Fruit fly (Drosophila melanogaster) whole organism, embryonic: ENCODE data around the gene HDAC1.

Experiments used
- Antp ChIP-seq: fragments of 200-800 bp; sonication (Bioruptor generic); optimal IDR thresholded peaks from 3 replicates; lab custom pipeline; 2016; ENCODE audit warnings: missing biosample characterization, missing genetic modification characterization
- B-H1 ChIP-seq: fragments of 200-800 bp; sonication (Bioruptor generic); IDR thresholded peaks from 3 replicates; pipeline ENCODE4 v1.3.6; 2022; ENCODE audit warnings: missing biosample characterization, missing genetic modification characterization
- Blimp-1 ChIP-seq: fragments of 200-800 bp; sonication (Bioruptor generic); optimal IDR thresholded peaks from 3 replicates; lab custom pipeline; 2018; ENCODE audit warnings: missing biosample characterization, missing genetic modification characterization, mild to moderate bottlenecking, moderate library complexity, missing genetic modification reagents
- CG11723 ChIP-seq: fragments of 200-800 bp; sonication (Bioruptor generic); optimal IDR thresholded peaks from 2 replicates; lab custom pipeline; 2017; ENCODE audit warnings: missing biosample characterization, mild to moderate bottlenecking, missing genetic modification characterization
- CG12071 ChIP-seq: fragments of 200-800 bp; sonication (Bioruptor generic); optimal IDR thresholded peaks from 3 replicates; lab custom pipeline; 2018; ENCODE audit warnings: missing biosample characterization, mild to moderate bottlenecking, missing genetic modification characterization
- CG17568 ChIP-seq: fragments of 200-800 bp; sonication (Bioruptor generic); optimal IDR thresholded peaks from 2 replicates; lab custom pipeline; 2018; ENCODE audit warnings: missing biosample characterization, mild to moderate bottlenecking, missing genetic modification characterization, moderate library complexity
- CG17829 ChIP-seq: fragments of 200-800 bp; optimal IDR thresholded peaks from 2 replicates; lab custom pipeline; 2019; ENCODE audit warnings: missing biosample characterization, mild to moderate bottlenecking, missing genetic modification characterization, moderate library complexity
- CG31365 ChIP-seq: fragments of 200-800 bp; sonication (Bioruptor generic); optimal IDR thresholded peaks from 2 replicates; lab custom pipeline; 2018; ENCODE audit warnings: missing biosample characterization, mild to moderate bottlenecking, missing genetic modification characterization
- CG3163 ChIP-seq: fragments of 200-800 bp; sonication (Bioruptor generic); optimal IDR thresholded peaks from 3 replicates; lab custom pipeline; 2016; ENCODE audit warnings: missing biosample characterization, missing genetic modification characterization
- CG3281 ChIP-seq: fragments of 200-800 bp; sonication (Bioruptor generic); optimal IDR thresholded peaks from 3 replicates; lab custom pipeline; 2017; ENCODE audit warnings: missing biosample characterization, mild to moderate bottlenecking, missing genetic modification characterization
- CG4730 ChIP-seq: fragments of 200-800 bp; sonication (Bioruptor generic); IDR thresholded peaks from 2 replicates; pipeline ENCODE4 v1.3.6; 2022; ENCODE audit warnings: missing biosample characterization, missing genetic modification characterization
- CG6272 ChIP-seq: fragments of 200-800 bp; sonication (Bioruptor generic); IDR thresholded peaks from 2 replicates; pipeline ENCODE4 v1.3.6; 2022; ENCODE audit warnings: missing biosample characterization, missing genetic modification characterization
- CG6791 ChIP-seq: fragments of 200-800 bp; sonication (Bioruptor generic); IDR thresholded peaks from 3 replicates; pipeline ENCODE4 v1.3.6; 2022; ENCODE audit warnings: missing biosample characterization, missing genetic modification characterization; ENCODE audit not compliant: partially characterized antibody
- CG8388 ChIP-seq: fragments of 200-800 bp; sonication (Bioruptor generic); optimal IDR thresholded peaks from 2 replicates; lab custom pipeline; 2019; ENCODE audit warnings: missing biosample characterization, mild to moderate bottlenecking, missing genetic modification characterization, moderate library complexity
- CrebB ChIP-seq: fragments of 200-800 bp; sonication (Bioruptor generic); optimal IDR thresholded peaks from 3 replicates; lab custom pipeline; 2018; ENCODE audit warnings: missing biosample characterization, mild to moderate bottlenecking, missing genetic modification characterization
- D ChIP-seq, 2 experiments: fragments of 200-800 bp in 1 of 2; fragments of >200 bp in 1 of 2; sonication (Bioruptor generic) in 1 of 2; optimal IDR thresholded peaks; 2 replicates in 1 of 2; 3 replicates in 1 of 2; lab custom pipeline; 2017; ENCODE audit warnings: mild to moderate bottlenecking in 1 of 2, missing biosample characterization in 1 of 2, missing genetic modification characterization in 1 of 2, missing genetic modification reagents in 1 of 2
- Dip2 ChIP-seq: fragments of 200-800 bp; sonication (Bioruptor generic); IDR thresholded peaks from 2 replicates; pipeline ENCODE4 v1.3.6; 2022; ENCODE audit warnings: missing biosample characterization, missing genetic modification characterization
- Doc3 ChIP-seq: fragments of 200-800 bp; sonication (Bioruptor generic); IDR thresholded peaks from 3 replicates; pipeline ENCODE4 v1.3.6; 2022; ENCODE audit warnings: missing biosample characterization, missing genetic modification characterization; ENCODE audit not compliant: partially characterized antibody
- Ets65A ChIP-seq: fragments of 200-800 bp; sonication (Bioruptor generic); peaks from one replicate; lab custom pipeline; 2016; ENCODE audit warnings: missing biosample characterization, missing genetic modification characterization
- Fer3 ChIP-seq: fragments of 200-800 bp; sonication (Bioruptor generic); optimal IDR thresholded peaks from 2 replicates; lab custom pipeline; 2018; ENCODE audit warnings: missing biosample characterization, mild to moderate bottlenecking, missing genetic modification characterization, moderate library complexity
- Gug ChIP-seq: fragments of 200-800 bp; sonication (Bioruptor generic); IDR thresholded peaks from 4 replicates; pipeline ENCODE4 v1.3.6; 2022; ENCODE audit warnings: missing biosample characterization, missing genetic modification characterization
- HmgZ ChIP-seq: fragments of 200-800 bp; sonication (Bioruptor generic); optimal IDR thresholded peaks from 2 replicates; lab custom pipeline; 2018; ENCODE audit warnings: missing biosample characterization, mild to moderate bottlenecking, missing genetic modification characterization
- Jarid2 ChIP-seq: fragments of 200-800 bp; sonication (Bioruptor generic); optimal IDR thresholded peaks from 3 replicates; lab custom pipeline; 2017; ENCODE audit warnings: mild to moderate bottlenecking, missing biosample characterization, missing genetic modification reagents, missing genetic modification characterization
- Kr ChIP-seq: fragments of 200-800 bp; sonication (Bioruptor generic); optimal IDR thresholded peaks from 2 replicates; lab custom pipeline; 2017; ENCODE audit warnings: missing biosample characterization, mild to moderate bottlenecking, missing genetic modification characterization
- Meics ChIP-seq: fragments of 200-800 bp; sonication (Bioruptor generic); optimal IDR thresholded peaks from 2 replicates; lab custom pipeline; 2017; ENCODE audit warnings: missing biosample characterization, mild to moderate bottlenecking, missing genetic modification characterization
- NC2α ChIP-seq: fragments of 200-800 bp; sonication (Bioruptor generic); optimal IDR thresholded peaks from 2 replicates; lab custom pipeline; 2016; ENCODE audit warnings: missing biosample characterization, missing genetic modification characterization
- Pdp1 ChIP-seq, 2 experiments: fragments of 200-800 bp; sonication (Bioruptor generic); optimal IDR thresholded peaks; 3 replicates each; lab custom pipeline; 2016; ENCODE audit warnings: missing biosample characterization in 2 of 2, missing genetic modification characterization in 2 of 2, mild to moderate bottlenecking in 1 of 2, moderate library complexity in 1 of 2
- Sry-β ChIP-seq: fragments of 200-800 bp; sonication (Bioruptor generic); optimal IDR thresholded peaks from 2 replicates; lab custom pipeline; 2018; ENCODE audit warnings: missing biosample characterization, mild to moderate bottlenecking, missing genetic modification characterization, moderate library complexity
- Vsx1 ChIP-seq: fragments of 200-800 bp; sonication (Bioruptor generic); optimal IDR thresholded peaks from 2 replicates; lab custom pipeline; 2017; ENCODE audit warnings: missing biosample characterization, mild to moderate bottlenecking, missing genetic modification characterization, missing genetic modification reagents
- ac ChIP-seq: fragments of 200-800 bp; sonication (Bioruptor generic); optimal IDR thresholded peaks from 3 replicates; lab custom pipeline; 2017; ENCODE audit warnings: missing biosample characterization, mild to moderate bottlenecking, missing genetic modification characterization
- ara ChIP-seq: fragments of 200-800 bp; sonication (Bioruptor generic); IDR thresholded peaks from 2 replicates; pipeline ENCODE4 v1.3.6; 2022; ENCODE audit warnings: missing biosample characterization, missing genetic modification characterization
- danr ChIP-seq: fragments of 200-800 bp; sonication (Bioruptor generic); IDR thresholded peaks from 2 replicates; pipeline ENCODE4 v1.3.6; 2022; ENCODE audit warnings: missing biosample characterization, missing genetic modification characterization
- dimm ChIP-seq: fragments of 200-800 bp; sonication (Bioruptor generic); IDR thresholded peaks from 2 replicates; pipeline ENCODE4 v1.3.6; 2022; ENCODE audit warnings: missing biosample characterization, missing genetic modification characterization
- dmrt99B ChIP-seq: fragments of 200-800 bp; sonication (Bioruptor generic); optimal IDR thresholded peaks from 2 replicates; lab custom pipeline; 2018; ENCODE audit warnings: missing biosample characterization, mild to moderate bottlenecking, missing genetic modification characterization, moderate library complexity
- en ChIP-seq: fragments of 200-800 bp; sonication (Bioruptor generic); optimal IDR thresholded peaks from 2 replicates; lab custom pipeline; 2016; ENCODE audit warnings: missing biosample characterization, missing genetic modification characterization
- exex ChIP-seq: fragments of 200-800 bp; sonication (Bioruptor generic); optimal IDR thresholded peaks from 4 replicates; lab custom pipeline; 2018; ENCODE audit warnings: missing biosample characterization, mild to moderate bottlenecking, missing genetic modification characterization, moderate library complexity
- grau ChIP-seq: fragments of 200-800 bp; optimal IDR thresholded peaks from 3 replicates; lab custom pipeline; 2019; ENCODE audit warnings: missing biosample characterization, mild to moderate bottlenecking, missing genetic modification characterization, moderate library complexity
- h ChIP-seq: fragments of >200 bp; optimal IDR thresholded peaks from 2 replicates; lab custom pipeline; 2017
- ham ChIP-seq: fragments of 200-800 bp; sonication (Bioruptor generic); IDR thresholded peaks from 2 replicates; pipeline ENCODE4 v1.3.6; 2022; ENCODE audit warnings: missing biosample characterization, missing genetic modification characterization
- lola ChIP-seq, 3 experiments: fragments of >200 bp in 2 of 3; fragments of 200-800 bp in 1 of 3; sonication (Bioruptor generic) in 1 of 3; optimal IDR thresholded peaks; 2 replicates each; lab custom pipeline; 2017 to 2019; ENCODE audit warnings: missing biosample characterization in 3 of 3, missing genetic modification characterization in 3 of 3, mild to moderate bottlenecking in 1 of 3, moderate library complexity in 1 of 3
- phol ChIP-seq: fragments of 200-800 bp; sonication (Bioruptor generic); optimal IDR thresholded peaks from 3 replicates; lab custom pipeline; 2018; ENCODE audit warnings: missing biosample characterization, mild to moderate bottlenecking, missing genetic modification characterization, moderate library complexity
- pnt ChIP-seq: fragments of 200-800 bp; sonication (Bioruptor generic); optimal IDR thresholded peaks from 3 replicates; lab custom pipeline; 2016; ENCODE audit warnings: missing biosample characterization, missing genetic modification characterization
- pros ChIP-seq: fragments of 200-800 bp; sonication (Bioruptor generic); optimal IDR thresholded peaks from 3 replicates; lab custom pipeline; 2019; ENCODE audit warnings: missing biosample characterization, mild to moderate bottlenecking, missing genetic modification characterization, moderate library complexity
- pum ChIP-seq: fragments of 200-800 bp; sonication (Bioruptor generic); optimal IDR thresholded peaks from 2 replicates; lab custom pipeline; 2016; ENCODE audit warnings: missing biosample characterization, missing genetic modification characterization
- rib ChIP-seq: fragments of 200-800 bp; sonication (Bioruptor generic); IDR thresholded peaks from 2 replicates; pipeline ENCODE4 v1.3.6; 2022; ENCODE audit warnings: missing biosample characterization, missing genetic modification characterization
- tll ChIP-seq, 2 experiments: fragments of 200-800 bp in 1 of 2; fragments of >200 bp in 1 of 2; sonication (Bioruptor generic) in 1 of 2; optimal IDR thresholded peaks; 2 replicates each; lab custom pipeline; 2017 to 2019; ENCODE audit warnings: missing biosample characterization in 2 of 2, missing genetic modification characterization in 2 of 2, mild to moderate bottlenecking in 1 of 2, moderate library complexity in 1 of 2
- unpg ChIP-seq: fragments of 200-800 bp; sonication (Bioruptor generic); optimal IDR thresholded peaks from 3 replicates; lab custom pipeline; 2018; ENCODE audit warnings: missing biosample characterization, mild to moderate bottlenecking, missing genetic modification characterization, moderate library complexity
- vvl ChIP-seq: fragments of 200-800 bp; sonication (Bioruptor generic); IDR thresholded peaks from 2 replicates; pipeline ENCODE4 v1.3.6; 2022; ENCODE audit warnings: missing biosample characterization, missing genetic modification characterization
- wek ChIP-seq: fragments of 200-800 bp; sonication (Bioruptor generic); optimal IDR thresholded peaks from 3 replicates; lab custom pipeline; 2018; ENCODE audit warnings: missing biosample characterization, mild to moderate bottlenecking, missing genetic modification characterization, moderate library complexity
- zen ChIP-seq: fragments of 200-800 bp; sonication (Bioruptor generic); optimal IDR thresholded peaks from 3 replicates; lab custom pipeline; 2018; ENCODE audit warnings: missing biosample characterization, mild to moderate bottlenecking, missing genetic modification characterization, moderate library complexity

The HDAC1 gene

DNA sequence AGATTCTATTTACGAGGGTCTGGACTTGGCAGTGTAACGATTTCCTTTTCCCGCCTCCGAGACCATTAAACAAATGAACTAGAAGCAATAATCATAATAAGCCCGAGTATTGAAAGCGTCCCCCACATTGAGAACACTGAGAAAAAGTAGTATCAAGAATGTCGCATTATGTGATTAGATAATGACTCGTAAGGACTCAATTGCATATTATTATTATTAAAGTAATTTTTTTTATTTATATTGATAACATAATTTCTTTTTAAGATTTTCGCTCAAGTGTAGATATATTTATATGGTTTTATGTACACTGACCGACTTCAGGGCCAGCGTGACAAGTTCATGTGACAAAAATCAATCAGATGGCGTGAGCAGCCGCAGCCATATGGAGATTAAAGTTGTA lies 23.1 kb upstream of the HDAC1 start (continued):
- TF ChIP-seq Blimp-1 (GFP tag; lab: Kevin White, UChicago) (peak; percentile 59), D (optimal IDR thresholded peaks at IDR 0.05; lab: Kevin White, UChicago) (no peak), D (GFP tag; optimal IDR thresholded peaks at IDR 0.05; lab: Kevin White, UChicago) (peak; percentile 7), CG11723 (no peak), CG17829 (tag; lab: Kevin White, UChicago) (peak; percentile 43), ac (GFP tag; lab: Kevin White, UChicago) (no peak), en (GFP tag; lab: Kevin White, UChicago) (no peak), HmgZ (tag; lab: Kevin White, UChicago) (no peak), Meics (GFP tag; lab: Kevin White, UChicago) (peak; percentile 34), CG3281 (GFP tag; lab: Kevin White, UChicago) (peak; percentile 12), Doc3 (GFP tag; lab: Robert Waterston, UW) (no peak), grau (tag; lab: Kevin White, UChicago) (peak; percentile 58), lola (GFP tag; optimal IDR thresholded peaks at IDR 0.05; lab: Kevin White, UChicago) (peak in 1 of 3 experiments; percentile 13), danr (GFP tag; lab: Robert Waterston, UW) (no peak), Vsx1 (peak; percentile 40), CrebB (tag; lab: Kevin White, UChicago) (no peak), dimm (GFP tag; lab: Robert Waterston, UW) (peak; percentile 37; the same call in 1 of the 2 replicates), CG3163 (no peak), CG31365 (tag; lab: Kevin White, UChicago) (no peak), Dip2 (GFP tag; lab: Robert Waterston, UW) (no peak), pum (no peak), Antp (GFP tag; lab: Kevin White, UChicago) (no peak), CG6791 (GFP tag; lab: Robert Waterston, UW) (no peak), unpg (GFP tag; lab: Kevin White, UChicago) (peak; percentile 69), tll (GFP tag; optimal IDR thresholded peaks at IDR 0.05; lab: Kevin White, UChicago) (no peak), Sry-β (GFP tag; lab: Kevin White, UChicago) (no peak), exex (tag; lab: Kevin White, UChicago) (no peak), ara (GFP tag; lab: Robert Waterston, UW) (peak; percentile 42), pros (GFP tag; lab: Kevin White, UChicago) (no peak), dmrt99B (tag; lab: Kevin White, UChicago) (peak; percentile 59), Gug (GFP tag; lab: Robert Waterston, UW) (peak; percentile 11; the same call in 2 of the 4 replicates), Pdp1 (GFP tag; optimal IDR thresholded peaks at IDR 0.05; lab: Kevin White, UChicago) (no peak), Kr (GFP tag; lab: Kevin White, UChicago) (no peak), zen (tag; lab: Kevin White, UChicago) (no peak), B-H1 (GFP tag; lab: Robert Waterston, UW) (no peak), Fer3 (tag; lab: Kevin White, UChicago) (peak; percentile 58), pnt (no peak), CG8388 (GFP tag; lab: Kevin White, UChicago) (peak; percentile 42), CG6272 (GFP tag; lab: Robert Waterston, UW) (no peak), NC2α (GFP tag; lab: Kevin White, UChicago) (no peak), phol (tag; lab: Kevin White, UChicago) (peak; percentile 48), CG12071 (GFP tag; lab: Kevin White, UChicago) (no peak), ham (GFP tag; lab: Robert Waterston, UW) (no peak), CG4730 (GFP tag; lab: Robert Waterston, UW) (no peak), vvl (0 out of 2 replicates have a peak, but pooled peaks have one; percentile 37), Jarid2 (no peak), h (lab: Kevin White, UChicago) (no peak), Ets65A (GFP tag; lab: Kevin White, UChicago) (no peak), CG17568 (GFP tag; lab: Kevin White, UChicago) (no peak), wek (no peak), rib (GFP tag; lab: Robert Waterston, UW) (no peak)
